Worm (Caenorhabditis elegans) whole organism, late embryonic: ENCODE measurements around the gene npl-4.2.
"Not testable (repeated sequence)": the region's sequence is repeated elsewhere in the genome, so short reads cannot be mapped to it uniquely, and the experiment has no call there.

Experiments used
- C08G9.2 ChIP-seq: sonication (generic microtip); optimal IDR thresholded peaks from 2 replicates; lab custom pipeline; 2016; ENCODE audit warnings: mild to moderate bottlenecking, missing genetic modification characterization, moderate library complexity, missing compliant biosample characterization
- C38D4.7 ChIP-seq: fragments of 200-800 bp; sonication (Bioruptor generic); optimal IDR thresholded peaks from 2 replicates; lab custom pipeline; 2018; ENCODE audit warnings: mild to moderate bottlenecking, missing genetic modification characterization, moderate library complexity, missing compliant biosample characterization
- K02D7.2 ChIP-seq: sonication (generic microtip); optimal IDR thresholded peaks from 2 replicates; lab custom pipeline; 2017; ENCODE audit warnings: mild to moderate bottlenecking, missing genetic modification characterization, missing compliant biosample characterization
- T23F11.4 ChIP-seq: fragments of 200-800 bp; sonication (Bioruptor generic); optimal IDR thresholded peaks from 2 replicates; lab custom pipeline; 2018; ENCODE audit warnings: mild to moderate bottlenecking, missing genetic modification characterization, missing compliant biosample characterization
- Y22D7AL.16 ChIP-seq: sonication (generic microtip); optimal IDR thresholded peaks from 2 replicates; lab custom pipeline; 2016; ENCODE audit warnings: missing genetic modification characterization, missing compliant biosample characterization
- ahr-1 ChIP-seq: sonication (generic microtip); optimal IDR thresholded peaks from 2 replicates; lab custom pipeline; 2016; ENCODE audit warnings: missing genetic modification characterization, missing compliant biosample characterization
- ceh-18 ChIP-seq: sonication (generic microtip); optimal IDR thresholded peaks from 2 replicates; lab custom pipeline; 2016; ENCODE audit warnings: missing genetic modification characterization, missing compliant biosample characterization
- ceh-19 ChIP-seq: fragments of 200-800 bp; sonication (Bioruptor generic); optimal IDR thresholded peaks from 2 replicates; lab custom pipeline; 2018; ENCODE audit warnings: mild to moderate bottlenecking, missing genetic modification characterization, missing compliant biosample characterization
- ceh-2 ChIP-seq: sonication (generic microtip); optimal IDR thresholded peaks from 2 replicates; lab custom pipeline; 2016; ENCODE audit warnings: missing genotype, missing genetic modification characterization, missing compliant biosample characterization
- ceh-22 ChIP-seq: sonication (generic microtip); optimal IDR thresholded peaks from 2 replicates; lab custom pipeline; 2017; ENCODE audit warnings: missing biosample characterization, missing genetic modification characterization
- ceh-24 ChIP-seq: sonication (generic microtip); optimal IDR thresholded peaks from 2 replicates; lab custom pipeline; 2016; ENCODE audit warnings: mild to moderate bottlenecking, missing genetic modification characterization, missing compliant biosample characterization
- ceh-34 ChIP-seq: sonication (generic microtip); optimal IDR thresholded peaks from 2 replicates; lab custom pipeline; 2016; ENCODE audit warnings: mild to moderate bottlenecking, missing genetic modification characterization, missing compliant biosample characterization
- ceh-45 ChIP-seq: fragments of 200-800 bp; sonication (Bioruptor generic); IDR thresholded peaks from 2 replicates; pipeline ENCODE4 v1.3.6; 2022; ENCODE audit warnings: missing genetic modification reagents, missing genetic modification characterization, missing compliant biosample characterization
- ceh-48 ChIP-seq: sonication (generic microtip); optimal IDR thresholded peaks from 2 replicates; lab custom pipeline; 2016; ENCODE audit warnings: missing genetic modification characterization, inconsistent platforms, missing compliant biosample characterization
- ceh-6 ChIP-seq: fragments of 200-800 bp; sonication (Bioruptor generic); optimal IDR thresholded peaks from 2 replicates; lab custom pipeline; 2018; ENCODE audit warnings: mild to moderate bottlenecking, missing genetic modification characterization, missing compliant biosample characterization
- ceh-9 ChIP-seq: sonication (generic microtip); optimal IDR thresholded peaks from 2 replicates; lab custom pipeline; 2016; ENCODE audit warnings: mild to moderate bottlenecking, missing genetic modification characterization, inconsistent platforms, missing compliant biosample characterization
- che-1 ChIP-seq: sonication (generic microtip); optimal IDR thresholded peaks from 2 replicates; lab custom pipeline; 2016; ENCODE audit warnings: mild to moderate bottlenecking, missing genetic modification characterization, missing compliant biosample characterization
- dmd-4 ChIP-seq: sonication (generic microtip); optimal IDR thresholded peaks from 2 replicates; lab custom pipeline; 2016; ENCODE audit warnings: borderline replicate concordance, missing genetic modification characterization, missing compliant biosample characterization
- dve-1 ChIP-seq: sonication (generic microtip); optimal IDR thresholded peaks from 2 replicates; lab custom pipeline; 2017; ENCODE audit warnings: antibody characterized with exemption, mild to moderate bottlenecking, missing genetic modification characterization, missing compliant biosample characterization
- elt-2 ChIP-seq: sonication (generic microtip); optimal IDR thresholded peaks from 2 replicates; lab custom pipeline; 2016; ENCODE audit warnings: missing genetic modification reagents, missing genetic modification characterization, missing compliant biosample characterization
- ets-4 ChIP-seq: sonication (generic microtip); optimal IDR thresholded peaks from 2 replicates; lab custom pipeline; 2016; ENCODE audit warnings: missing genetic modification characterization, missing compliant biosample characterization
- fax-1 ChIP-seq: sonication (generic microtip); optimal IDR thresholded peaks from 2 replicates; lab custom pipeline; 2016; ENCODE audit warnings: missing genotype, missing genetic modification characterization, missing compliant biosample characterization
- fkh-6 ChIP-seq: sonication (generic microtip); optimal IDR thresholded peaks from 2 replicates; lab custom pipeline; 2016; ENCODE audit warnings: missing genetic modification characterization, missing compliant biosample characterization
- gmeb-2 ChIP-seq: sonication (generic microtip); optimal IDR thresholded peaks from 2 replicates; lab custom pipeline; 2016; ENCODE audit warnings: missing genetic modification characterization, inconsistent platforms, missing compliant biosample characterization
- hlh-13 ChIP-seq: fragments of 200-800 bp; sonication (Bioruptor generic); optimal IDR thresholded peaks from 2 replicates; lab custom pipeline; 2018; ENCODE audit warnings: mild to moderate bottlenecking, missing genetic modification characterization, missing compliant biosample characterization
- hlh-30 ChIP-seq: sonication (generic microtip); optimal IDR thresholded peaks from 2 replicates; lab custom pipeline; 2017; ENCODE audit warnings: antibody characterized with exemption, missing genetic modification characterization, missing compliant biosample characterization; ENCODE audit not compliant: insufficient read depth
- hlh-6 ChIP-seq: sonication (generic microtip); optimal IDR thresholded peaks from 2 replicates; lab custom pipeline; 2016; ENCODE audit warnings: missing genotype, missing genetic modification characterization, missing compliant biosample characterization
- lin-11 ChIP-seq: fragments of 200-800 bp; sonication (Bioruptor generic); optimal IDR thresholded peaks from 2 replicates; lab custom pipeline; 2018; ENCODE audit warnings: mild to moderate bottlenecking, missing genetic modification characterization, missing compliant biosample characterization
- madf-2 ChIP-seq: sonication (generic microtip); optimal IDR thresholded peaks from 2 replicates; lab custom pipeline; 2017; ENCODE audit warnings: missing genetic modification characterization, missing compliant biosample characterization
- mec-3 ChIP-seq: sonication (generic microtip); optimal IDR thresholded peaks from 2 replicates; lab custom pipeline; 2016; ENCODE audit warnings: borderline replicate concordance, missing genetic modification characterization, missing compliant biosample characterization
- nfya-1 ChIP-seq: sonication (generic microtip); optimal IDR thresholded peaks from 2 replicates; lab custom pipeline; 2017; ENCODE audit warnings: missing genetic modification characterization, mild to moderate bottlenecking, missing compliant biosample characterization, antibody characterized with exemption, moderate library complexity
- nhr-11 ChIP-seq: fragments of 150-350 bp; optimal IDR thresholded peaks from 2 replicates; lab custom pipeline; 2014; ENCODE audit warnings: missing biosample characterization, missing genetic modification characterization
- nhr-232 ChIP-seq: sonication (generic microtip); optimal IDR thresholded peaks from 2 replicates; lab custom pipeline; 2016; ENCODE audit warnings: missing genetic modification characterization, missing compliant biosample characterization
- npax-4 ChIP-seq: sonication (generic microtip); optimal IDR thresholded peaks from 2 replicates; lab custom pipeline; 2016; ENCODE audit warnings: missing genetic modification characterization, missing compliant biosample characterization
- pha-2 ChIP-seq: sonication (generic microtip); optimal IDR thresholded peaks from 2 replicates; lab custom pipeline; 2017; ENCODE audit warnings: mild to moderate bottlenecking, missing genetic modification characterization, missing compliant biosample characterization
- pqm-1 ChIP-seq: sonication (generic microtip); optimal IDR thresholded peaks from 2 replicates; lab custom pipeline; 2016; ENCODE audit warnings: missing genetic modification characterization, missing compliant biosample characterization
- pros-1 ChIP-seq: fragments of 150-350 bp; optimal IDR thresholded peaks from 2 replicates; lab custom pipeline; 2014; ENCODE audit warnings: missing biosample characterization, missing genetic modification reagents, missing genetic modification characterization
- ref-2 ChIP-seq: sonication (generic microtip); optimal IDR thresholded peaks from 2 replicates; lab custom pipeline; 2016; ENCODE audit warnings: missing genetic modification characterization, missing compliant biosample characterization
- sox-4 ChIP-seq: sonication (generic microtip); optimal IDR thresholded peaks from 2 replicates; lab custom pipeline; 2017; ENCODE audit warnings: mild to moderate bottlenecking, missing genetic modification characterization, inconsistent platforms, missing compliant biosample characterization
- syd-9 ChIP-seq: sonication (generic microtip); optimal IDR thresholded peaks from 2 replicates; lab custom pipeline; 2016; ENCODE audit warnings: mild to moderate bottlenecking, missing genetic modification characterization, moderate library complexity, missing compliant biosample characterization
- tbx-2 ChIP-seq: sonication (generic microtip); optimal IDR thresholded peaks from 2 replicates; lab custom pipeline; 2016; ENCODE audit warnings: missing genetic modification characterization, missing compliant biosample characterization
- unc-3 ChIP-seq, 2 experiments: fragments of 200-800 bp in 1 of 2; sonication (Bioruptor generic) in 1 of 2; sonication (generic microtip) in 1 of 2; conservative IDR thresholded peaks in 1 of 2; optimal IDR thresholded peaks in 1 of 2; 2 replicates each; pipeline versions ENCODE4 v1.3.6 to Lab custom; 2016 to 2022; ENCODE audit warnings: missing compliant biosample characterization in 2 of 2, missing genetic modification characterization in 2 of 2, missing genetic modification reagents in 1 of 2
- unc-42 ChIP-seq: sonication (generic microtip); optimal IDR thresholded peaks from 2 replicates; lab custom pipeline; 2016; ENCODE audit warnings: missing genotype, missing genetic modification characterization, missing compliant biosample characterization
- unc-86 ChIP-seq: sonication (generic microtip); optimal IDR thresholded peaks from 2 replicates; lab custom pipeline; 2016; ENCODE audit warnings: missing genetic modification characterization, missing compliant biosample characterization
- zip-5 ChIP-seq: sonication (generic microtip); optimal IDR thresholded peaks from 2 replicates; lab custom pipeline; 2016; ENCODE audit warnings: missing genetic modification characterization, missing compliant biosample characterization

npl-4.2 gene

ce11 chrII:5622383-5622939, at the start of gene npl-4.2, which contains the start of gene eif-3.L:
Gene npl-4.2 (plus strand): TSS chrII:5622889.
Gene eif-3.L (minus strand): TSS chrII:5622483.
- not testable (repeated sequence) for TF ChIP-seq zip-5; sox-4 (tag; lab: Kevin White, UChicago); hlh-30 (tag; lab: Kevin White, UChicago)
- TF ChIP-seq, all 69 proteins: peak for 0; not testable (repeated sequence) for 69

ce11 chrII:5574925-5575324, 47.8 kb upstream of the npl-4.2 start:
- no peak for TF ChIP-seq ceh-24 (tag; lab: Kevin White, UChicago)
- no peak for TF ChIP-seq Y22D7AL.16 (tag; lab: Kevin White, UChicago)
- no peak for TF ChIP-seq fax-1 (tag; lab: Kevin White, UChicago)
- TF ChIP-seq ref-2 = no peak
- TF ChIP-seq unc-42 = no peak
- no peak for TF ChIP-seq gmeb-2 (tag; lab: Kevin White, UChicago)
- TF ChIP-seq nhr-11 (tag; lab: Kevin White, UChicago) = no peak
- TF ChIP-seq ceh-45 (GFP tag; lab: Robert Waterston, UW) = no peak
- TF ChIP-seq che-1 (tag; lab: Kevin White, UChicago) = no peak
- no peak for TF ChIP-seq syd-9
- TF ChIP-seq pqm-1 (tag; lab: Kevin White, UChicago) = no peak
- TF ChIP-seq unc-3 (GFP tag; conservative IDR thresholded peaks at IDR 0.05; lab: Robert Waterston, UW) = no peak
- TF ChIP-seq unc-3 (tag; optimal IDR thresholded peaks at IDR 0.05; lab: Kevin White, UChicago) = no peak
- TF ChIP-seq pros-1 (tag; lab: Kevin White, UChicago) = no peak
- no peak for TF ChIP-seq fkh-6 (tag; lab: Kevin White, UChicago)
- TF ChIP-seq nhr-232 = no peak
- no peak for TF ChIP-seq elt-2 (tag; lab: Kevin White, UChicago)
- TF ChIP-seq npax-4 (tag; lab: Kevin White, UChicago) = no peak
- no peak for TF ChIP-seq unc-86
- no peak for TF ChIP-seq hlh-13

- no peak for TF ChIP-seq pqm-1 (tag; lab: Kevin White, UChicago)
- peak; percentile 27 for TF ChIP-seq fkh-6 (tag; lab: Kevin White, UChicago)
- TF ChIP-seq pha-2 (tag; lab: Kevin White, UChicago) = peak; percentile 42
- peak; percentile 32 for TF ChIP-seq lin-11 (tag; lab: Kevin White, UChicago)
- no peak for TF ChIP-seq ceh-18
- TF ChIP-seq ceh-2 (tag; lab: Kevin White, UChicago) = no peak
- no peak for TF ChIP-seq ahr-1
- peak; percentile 55 for TF ChIP-seq ceh-6 (GFP tag; lab: Kevin White, UChicago)
- TF ChIP-seq tbx-2 (tag; lab: Kevin White, UChicago) = peak; percentile 25
- TF ChIP-seq Y22D7AL.16 (tag; lab: Kevin White, UChicago) = peak; percentile 41
- no peak for TF ChIP-seq fax-1 (tag; lab: Kevin White, UChicago)
- peak; percentile 43 for TF ChIP-seq dve-1
- TF ChIP-seq hlh-6 (tag; lab: Kevin White, UChicago) = peak; percentile 37
- no peak for TF ChIP-seq C08G9.2 (tag; lab: Kevin White, UChicago)
- no peak for TF ChIP-seq unc-3 (GFP tag; conservative IDR thresholded peaks at IDR 0.05; lab: Robert Waterston, UW)
- no peak for TF ChIP-seq unc-3 (tag; optimal IDR thresholded peaks at IDR 0.05; lab: Kevin White, UChicago)
- TF ChIP-seq nfya-1 = peak; percentile 9
- TF ChIP-seq ceh-22 (tag; lab: Kevin White, UChicago) = no peak
- TF ChIP-seq K02D7.2 (tag; lab: Kevin White, UChicago) = no peak
- peak; percentile 21 for TF ChIP-seq ceh-34 (tag; lab: Kevin White, UChicago)
- peak; percentile 33 for TF ChIP-seq syd-9
- TF ChIP-seq che-1 (tag; lab: Kevin White, UChicago) = peak; percentile 36
- peak; percentile 39 for TF ChIP-seq C38D4.7
- TF ChIP-seq madf-2 (tag; lab: Kevin White, UChicago) = no peak
- peak; percentile 0 for TF ChIP-seq ceh-48 (tag; lab: Kevin White, UChicago)
- peak; percentile 86 for TF ChIP-seq elt-2 (tag; lab: Kevin White, UChicago)
- no peak for TF ChIP-seq T23F11.4 (GFP tag; lab: Kevin White, UChicago)
- TF ChIP-seq sox-4 (tag; lab: Kevin White, UChicago) = peak; percentile 23
- peak; percentile 47 for TF ChIP-seq nhr-232
- no peak for TF ChIP-seq mec-3 (tag; lab: Kevin White, UChicago)
- TF ChIP-seq ets-4 (tag; lab: Kevin White, UChicago) = no peak
- no peak for TF ChIP-seq ceh-9
- TF ChIP-seq ceh-19 (GFP tag; lab: Kevin White, UChicago) = peak; percentile 17
- TF ChIP-seq nhr-11 (tag; lab: Kevin White, UChicago) = no peak
- no peak for TF ChIP-seq dmd-4
- TF ChIP-seq gmeb-2 (tag; lab: Kevin White, UChicago) = no peak
- TF ChIP-seq npax-4 (tag; lab: Kevin White, UChicago) = no peak
These were observed 45.6 kb upstream of the npl-4.2 start for ce11 chrII:5577060-5577459.
